Worm (Caenorhabditis elegans) whole organism, late embryonic: ENCODE results near the gene eat-20.

ENCODE experiments used
- ceh-24 ChIP-seq: sonication (generic microtip); optimal IDR thresholded peaks from 2 replicates; lab custom pipeline; 2016; ENCODE audit warnings: mild to moderate bottlenecking, missing genetic modification characterization, missing compliant biosample characterization
- ceh-30 ChIP-seq: fragments of 150-350 bp; optimal IDR thresholded peaks from 2 replicates; lab custom pipeline; 2014; ENCODE audit warnings: missing biosample characterization, missing genetic modification characterization
- ceh-31 ChIP-seq: sonication (generic microtip); optimal IDR thresholded peaks from 2 replicates; lab custom pipeline; 2016; ENCODE audit warnings: missing genetic modification characterization, missing compliant biosample characterization
- che-1 ChIP-seq: sonication (generic microtip); optimal IDR thresholded peaks from 2 replicates; lab custom pipeline; 2016; ENCODE audit warnings: mild to moderate bottlenecking, missing genetic modification characterization, missing compliant biosample characterization
- elt-2 ChIP-seq: sonication (generic microtip); optimal IDR thresholded peaks from 2 replicates; lab custom pipeline; 2016; ENCODE audit warnings: missing genetic modification reagents, missing genetic modification characterization, missing compliant biosample characterization
- lim-6 ChIP-seq: sonication (generic microtip); optimal IDR thresholded peaks from 2 replicates; lab custom pipeline; 2016; ENCODE audit warnings: missing genetic modification characterization, missing compliant biosample characterization
- madf-2 ChIP-seq: sonication (generic microtip); optimal IDR thresholded peaks from 2 replicates; lab custom pipeline; 2017; ENCODE audit warnings: missing genetic modification characterization, missing compliant biosample characterization
- nhr-11 ChIP-seq: fragments of 150-350 bp; optimal IDR thresholded peaks from 2 replicates; lab custom pipeline; 2014; ENCODE audit warnings: missing biosample characterization, missing genetic modification characterization
- pha-4 ChIP-seq: fragments of 150-350 bp; optimal IDR thresholded peaks from 2 replicates; lab custom pipeline; 2018; ENCODE audit warnings: missing biosample characterization, missing genetic modification reagents, missing genetic modification characterization
- tbx-2 ChIP-seq: sonication (generic microtip); optimal IDR thresholded peaks from 2 replicates; lab custom pipeline; 2016; ENCODE audit warnings: missing genetic modification characterization, missing compliant biosample characterization

ce11 chrX:15569633-15570032 is 59.8 kb downstream of the eat-20 start:
- TF ChIP-seq ceh-31 (tag; lab: Kevin White, UChicago) (no peak), madf-2 (tag; lab: Kevin White, UChicago) (no peak), ceh-30 (tag; lab: Kevin White, UChicago) (no peak), lim-6 (tag; lab: Kevin White, UChicago) (no peak), elt-2 (tag; lab: Kevin White, UChicago) (no peak), nhr-11 (tag; lab: Kevin White, UChicago) (no peak), che-1 (tag; lab: Kevin White, UChicago) (no peak), tbx-2 (tag; lab: Kevin White, UChicago) (no peak), pha-4 (tag; lab: Kevin White, UChicago) (no peak), ceh-24 (tag; lab: Kevin White, UChicago) (no peak)
